Fruit fly (Drosophila melanogaster) whole organism, embryonic: ENCODE data around the gene Alg2.

ENCODE experiments used
- Bgb ChIP-seq: fragments of 200-800 bp; sonication (Bioruptor generic); IDR thresholded peaks from 2 replicates; pipeline ENCODE4 v1.3.6; 2022; ENCODE audit warnings: missing biosample characterization, missing genetic modification characterization; ENCODE audit not compliant: partially characterized antibody
- CG10959 ChIP-seq: fragments of 200-800 bp; sonication (Bioruptor generic); IDR thresholded peaks from 2 replicates; pipeline ENCODE4 v1.3.6; 2022; ENCODE audit warnings: missing biosample characterization, missing genetic modification characterization
- CG11247 ChIP-seq: fragments of 200-800 bp; sonication (Bioruptor generic); IDR thresholded peaks from 2 replicates; pipeline ENCODE4 v1.3.6; 2022; ENCODE audit warnings: missing biosample characterization, missing genetic modification characterization
- CG11398 ChIP-seq: fragments of 200-800 bp; sonication (Bioruptor generic); optimal IDR thresholded peaks from 2 replicates; lab custom pipeline; 2016; ENCODE audit warnings: missing biosample characterization, missing genetic modification characterization
- CG11723 ChIP-seq: fragments of 200-800 bp; sonication (Bioruptor generic); optimal IDR thresholded peaks from 2 replicates; lab custom pipeline; 2017; ENCODE audit warnings: missing biosample characterization, mild to moderate bottlenecking, missing genetic modification characterization
- CG13287 ChIP-seq: fragments of 200-800 bp; sonication (Bioruptor generic); IDR thresholded peaks from 2 replicates; pipeline ENCODE4 v1.3.6; 2022; ENCODE audit warnings: missing biosample characterization, missing genetic modification characterization; ENCODE audit not compliant: partially characterized antibody
- CG15601 ChIP-seq: fragments of 200-800 bp; sonication (Bioruptor generic); optimal IDR thresholded peaks from 3 replicates; lab custom pipeline; 2019; ENCODE audit warnings: missing biosample characterization, mild to moderate bottlenecking, missing genetic modification characterization, moderate library complexity
- CG1602 ChIP-seq: fragments of 200-800 bp; sonication (Bioruptor generic); optimal IDR thresholded peaks from 3 replicates; lab custom pipeline; 2016; ENCODE audit warnings: missing biosample characterization, missing genetic modification characterization
- CG17802 ChIP-seq: fragments of 200-800 bp; sonication (Bioruptor generic); optimal IDR thresholded peaks from 2 replicates; lab custom pipeline; 2018; ENCODE audit warnings: missing biosample characterization, mild to moderate bottlenecking, missing genetic modification characterization, moderate library complexity
- CG18476 ChIP-seq: fragments of 200-800 bp; sonication (Bioruptor generic); optimal IDR thresholded peaks from 2 replicates; lab custom pipeline; 2016; ENCODE audit warnings: missing biosample characterization, mild to moderate bottlenecking, missing genetic modification characterization
- CG18599 ChIP-seq: fragments of 200-800 bp; sonication (Bioruptor generic); optimal IDR thresholded peaks from 3 replicates; lab custom pipeline; 2017; ENCODE audit warnings: missing biosample characterization, missing genetic modification characterization, mild to moderate bottlenecking, moderate library complexity, missing genetic modification reagents
- CG30431 ChIP-seq: fragments of 200-800 bp; sonication (Bioruptor generic); optimal IDR thresholded peaks from 2 replicates; lab custom pipeline; 2017; ENCODE audit warnings: missing biosample characterization, missing genetic modification characterization
- CG3065 ChIP-seq: fragments of 200-800 bp; sonication (Bioruptor generic); optimal IDR thresholded peaks from 2 replicates; lab custom pipeline; 2016; ENCODE audit warnings: missing biosample characterization, missing genetic modification characterization
- CG34224 ChIP-seq: fragments of 200-800 bp; sonication (Bioruptor generic); IDR thresholded peaks from 3 replicates; pipeline ENCODE4 v1.3.6; 2022; ENCODE audit warnings: missing biosample characterization, missing genetic modification characterization; ENCODE audit not compliant: partially characterized antibody
- CG3726 ChIP-seq: fragments of 200-800 bp; sonication (Bioruptor generic); IDR thresholded peaks from 3 replicates; pipeline ENCODE4, ENCODE4 v1.3.6; 2022; ENCODE audit warnings: missing biosample characterization, missing genetic modification characterization
- CG6813 ChIP-seq: fragments of 200-800 bp; sonication (Bioruptor generic); optimal IDR thresholded peaks from 2 replicates; lab custom pipeline; 2017; ENCODE audit warnings: missing biosample characterization, missing genetic modification characterization, mild to moderate bottlenecking, moderate library complexity, missing genetic modification reagents
- CG9817 ChIP-seq: fragments of 200-800 bp; sonication (Bioruptor generic); optimal IDR thresholded peaks from 2 replicates; lab custom pipeline; 2018; ENCODE audit warnings: missing biosample characterization, mild to moderate bottlenecking, missing genetic modification characterization, moderate library complexity
- D19B ChIP-seq: fragments of 200-800 bp; sonication (Bioruptor generic); optimal IDR thresholded peaks from 2 replicates; lab custom pipeline; 2017; ENCODE audit warnings: missing biosample characterization, mild to moderate bottlenecking, missing genetic modification characterization
- Dad ChIP-seq: fragments of 200-800 bp; sonication (Bioruptor generic); optimal IDR thresholded peaks from 3 replicates; lab custom pipeline; 2016; ENCODE audit warnings: missing biosample characterization, missing genetic modification characterization
- Fer2 ChIP-seq: fragments of 200-800 bp; sonication (Bioruptor generic); optimal IDR thresholded peaks from 2 replicates; lab custom pipeline; 2018; ENCODE audit warnings: missing biosample characterization, mild to moderate bottlenecking, missing genetic modification characterization, moderate library complexity
- GATAe ChIP-seq: fragments of 200-800 bp; sonication (Bioruptor generic); conservative IDR thresholded peaks from 2 replicates; pipeline ENCODE4 v1.3.6; 2022; ENCODE audit warnings: missing biosample characterization, missing genetic modification characterization
- HHEX ChIP-seq: fragments of 200-800 bp; sonication (Bioruptor generic); optimal IDR thresholded peaks from 3 replicates; lab custom pipeline; 2017; ENCODE audit warnings: missing biosample characterization, mild to moderate bottlenecking, missing genetic modification characterization, missing genetic modification reagents
- HLH4C ChIP-seq: fragments of 200-800 bp; sonication (Bioruptor generic); IDR thresholded peaks from 3 replicates; pipeline ENCODE4 v1.3.6; 2022; ENCODE audit warnings: missing biosample characterization, missing genetic modification characterization; ENCODE audit not compliant: partially characterized antibody
- Hmx ChIP-seq: fragments of 200-800 bp; sonication (Bioruptor generic); optimal IDR thresholded peaks from 2 replicates; lab custom pipeline; 2016; ENCODE audit warnings: missing biosample characterization, missing genetic modification characterization
- Hr3 ChIP-seq: fragments of 200-800 bp; sonication (Bioruptor generic); optimal IDR thresholded peaks from 3 replicates; lab custom pipeline; 2016; ENCODE audit warnings: missing biosample characterization, missing genetic modification characterization
- TFAM ChIP-seq: fragments of 200-800 bp; sonication (Bioruptor generic); optimal IDR thresholded peaks from 2 replicates; lab custom pipeline; 2017; ENCODE audit warnings: missing biosample characterization, missing genetic modification characterization, inconsistent platforms
- ara ChIP-seq: fragments of 200-800 bp; sonication (Bioruptor generic); IDR thresholded peaks from 2 replicates; pipeline ENCODE4 v1.3.6; 2022; ENCODE audit warnings: missing biosample characterization, missing genetic modification characterization
- az2 ChIP-seq: fragments of 200-800 bp; sonication (Bioruptor generic); optimal IDR thresholded peaks from 3 replicates; lab custom pipeline; 2016; ENCODE audit warnings: missing biosample characterization, missing genetic modification characterization
- br ChIP-seq: fragments of >200 bp; optimal IDR thresholded peaks from 2 replicates; lab custom pipeline; 2017
- caup ChIP-seq: fragments of 200-800 bp; sonication (Bioruptor generic); optimal IDR thresholded peaks from 3 replicates; lab custom pipeline; 2017; ENCODE audit warnings: missing biosample characterization, mild to moderate bottlenecking, missing genetic modification characterization, moderate library complexity; ENCODE audit not compliant: severe bottlenecking
- chif ChIP-seq, 2 experiments: fragments of 200-800 bp; sonication (Bioruptor generic); optimal IDR thresholded peaks; 3 replicates each; lab custom pipeline; 2016; ENCODE audit warnings: missing biosample characterization in 2 of 2, missing genetic modification characterization in 2 of 2
- da ChIP-seq: fragments of 200-800 bp; sonication (Bioruptor generic); optimal IDR thresholded peaks from 2 replicates; lab custom pipeline; 2016; ENCODE audit warnings: missing biosample characterization, missing genetic modification characterization
- dati ChIP-seq: fragments of 200-800 bp; sonication (Bioruptor generic); IDR thresholded peaks from 2 replicates; pipeline ENCODE4 v1.3.6; 2022; ENCODE audit warnings: missing biosample characterization, missing genetic modification characterization
- ewg ChIP-seq: fragments of 200-800 bp; sonication (Bioruptor generic); optimal IDR thresholded peaks from 3 replicates; lab custom pipeline; 2017; ENCODE audit warnings: mild to moderate bottlenecking, missing biosample characterization, missing genetic modification reagents, missing genetic modification characterization
- fru ChIP-seq: fragments of >200 bp; optimal IDR thresholded peaks from 2 replicates; lab custom pipeline; 2017
- h ChIP-seq: fragments of >200 bp; optimal IDR thresholded peaks from 2 replicates; lab custom pipeline; 2017
- jigr1 ChIP-seq: fragments of 200-800 bp; sonication (Bioruptor generic); IDR thresholded peaks from 3 replicates; pipeline ENCODE4 v1.3.6; 2022; ENCODE audit warnings: missing biosample characterization, missing genetic modification characterization
- nerfin-2 ChIP-seq: fragments of 200-800 bp; sonication (Bioruptor generic); IDR thresholded peaks from 2 replicates; pipeline ENCODE4 v1.3.6; 2022; ENCODE audit warnings: missing biosample characterization, missing genetic modification characterization; ENCODE audit not compliant: partially characterized antibody
- p53 ChIP-seq: fragments of 200-800 bp; sonication (Bioruptor generic); optimal IDR thresholded peaks from 2 replicates; lab custom pipeline; 2016; ENCODE audit warnings: missing biosample characterization, missing genetic modification characterization
- pfk ChIP-seq: fragments of 200-800 bp; sonication (Bioruptor generic); optimal IDR thresholded peaks from 2 replicates; lab custom pipeline; 2018; ENCODE audit warnings: missing biosample characterization, mild to moderate bottlenecking, missing genetic modification characterization, moderate library complexity
- pros ChIP-seq: fragments of 200-800 bp; sonication (Bioruptor generic); optimal IDR thresholded peaks from 3 replicates; lab custom pipeline; 2019; ENCODE audit warnings: missing biosample characterization, mild to moderate bottlenecking, missing genetic modification characterization, moderate library complexity
- pzg ChIP-seq: fragments of 200-800 bp; sonication (Bioruptor generic); optimal IDR thresholded peaks from 3 replicates; lab custom pipeline; 2018; ENCODE audit warnings: missing biosample characterization, mild to moderate bottlenecking, missing genetic modification characterization, moderate library complexity
- salm ChIP-seq: fragments of 200-800 bp; sonication (Bioruptor generic); optimal IDR thresholded peaks from 2 replicates; lab custom pipeline; 2018; ENCODE audit warnings: missing biosample characterization, mild to moderate bottlenecking, missing genetic modification characterization
- scrt ChIP-seq: fragments of 200-800 bp; sonication (Bioruptor generic); optimal IDR thresholded peaks from 2 replicates; lab custom pipeline; 2018; ENCODE audit warnings: missing biosample characterization, mild to moderate bottlenecking, missing genetic modification characterization, moderate library complexity
- sd ChIP-seq: fragments of 200-800 bp; sonication (Bioruptor generic); optimal IDR thresholded peaks from 3 replicates; lab custom pipeline; 2018; ENCODE audit warnings: missing biosample characterization, mild to moderate bottlenecking, missing genetic modification characterization, moderate library complexity
- sim ChIP-seq: fragments of 200-800 bp; sonication (Bioruptor generic); IDR thresholded peaks from 2 replicates; pipeline ENCODE4 v1.3.6; 2022; ENCODE audit warnings: missing biosample characterization, missing genetic modification characterization
- slp2 ChIP-seq: fragments of 200-800 bp; sonication (Bioruptor generic); optimal IDR thresholded peaks from 2 replicates; lab custom pipeline; 2016; ENCODE audit warnings: missing biosample characterization, missing genetic modification characterization
- ssp ChIP-seq: fragments of 200-800 bp; sonication (Bioruptor generic); IDR thresholded peaks from 2 replicates; pipeline ENCODE4 v1.3.6; 2022; ENCODE audit warnings: missing biosample characterization, missing genetic modification characterization
- trh ChIP-seq: fragments of 200-800 bp; sonication (Bioruptor generic); optimal IDR thresholded peaks from 2 replicates; lab custom pipeline; 2016; ENCODE audit warnings: missing biosample characterization, missing genetic modification characterization
- wek ChIP-seq: fragments of 200-800 bp; sonication (Bioruptor generic); optimal IDR thresholded peaks from 3 replicates; lab custom pipeline; 2018; ENCODE audit warnings: missing biosample characterization, mild to moderate bottlenecking, missing genetic modification characterization, moderate library complexity
- zfh1 ChIP-seq: fragments of 200-800 bp; sonication (Bioruptor generic); IDR thresholded peaks from 3 replicates; pipeline ENCODE4 v1.3.6; 2022; ENCODE audit warnings: missing biosample characterization, missing genetic modification characterization

Gene Alg2

dm6 chr3L:3194059-3194458, 50.5 kb downstream of the Alg2 start (continued):
- TF ChIP-seq CG1602 (GFP tag; lab: Kevin White, UChicago) (peak; percentile 86), HHEX (peak; percentile 94), CG9817 (peak; percentile 82), ewg (GFP tag; lab: Kevin White, UChicago) (peak; percentile 94), HLH4C (no peak), da (GFP tag; lab: Kevin White, UChicago) (peak; percentile 13), dati (GFP tag; lab: Robert Waterston, UW) (peak; percentile 78; the same call in 1 of the 2 replicates), Hr3 (GFP tag; lab: Kevin White, UChicago) (peak; percentile 89), caup (GFP tag; lab: Kevin White, UChicago) (peak; percentile 94), p53 (GFP tag; lab: Kevin White, UChicago) (no peak), h (lab: Kevin White, UChicago) (no peak), trh (GFP tag; lab: Kevin White, UChicago) (peak; percentile 68), Bgb (GFP tag; lab: Robert Waterston, UW) (no peak), ara (GFP tag; lab: Robert Waterston, UW) (peak; percentile 93), az2 (GFP tag; lab: Kevin White, UChicago) (peak; percentile 91), slp2 (GFP tag; lab: Kevin White, UChicago) (peak; percentile 50), salm (tag; lab: Kevin White, UChicago) (peak; percentile 90), CG18476 (GFP tag; lab: Kevin White, UChicago) (peak; percentile 86), zfh1 (peak; percentile 95), Fer2 (tag; lab: Kevin White, UChicago) (peak; percentile 77), br (lab: Kevin White, UChicago) (no peak), CG3726 (GFP tag; lab: Robert Waterston, UW) (peak; percentile 90; the same call in 2 of the 3 replicates), sd (tag; lab: Kevin White, UChicago) (peak; percentile 79), CG18599 (GFP tag; lab: Kevin White, UChicago) (peak; percentile 96), CG11247 (GFP tag; lab: Robert Waterston, UW) (peak; percentile 92), CG13287 (GFP tag; lab: Robert Waterston, UW) (no peak), CG3065 (GFP tag; lab: Kevin White, UChicago) (peak; percentile 63), ssp (GFP tag; lab: Robert Waterston, UW) (peak; percentile 79), Hmx (GFP tag; lab: Kevin White, UChicago) (no peak), CG30431 (GFP tag; lab: Kevin White, UChicago) (peak; percentile 84), jigr1 (peak; percentile 90), CG11723 (GFP tag; lab: Kevin White, UChicago) (peak; percentile 83), Dad (GFP tag; lab: Kevin White, UChicago) (peak; percentile 58), TFAM (peak; percentile 75), D19B (GFP tag; lab: Kevin White, UChicago) (peak; percentile 79), sim (GFP tag; lab: Robert Waterston, UW) (peak; percentile 92), CG34224 (GFP tag; lab: Robert Waterston, UW) (no peak), CG6813 (GFP tag; lab: Kevin White, UChicago) (peak; percentile 94), CG11398 (peak; percentile 13), nerfin-2 (GFP tag; lab: Robert Waterston, UW) (no peak), CG15601 (tag; lab: Kevin White, UChicago) (peak; percentile 89), GATAe (GFP tag; lab: Robert Waterston, UW) (peak; percentile 43; the same call in 1 of the 2 replicates), wek (GFP tag; lab: Kevin White, UChicago) (peak; percentile 45), pfk (peak; percentile 2), fru (lab: Kevin White, UChicago) (no peak), scrt (GFP tag; lab: Kevin White, UChicago) (peak; percentile 87), CG10959 (peak; percentile 93), pzg (GFP tag; lab: Kevin White, UChicago) (peak; percentile 12), pros (GFP tag; lab: Kevin White, UChicago) (no peak), CG17802 (tag; lab: Kevin White, UChicago) (peak; percentile 78), chif (GFP tag; optimal IDR thresholded peaks at IDR 0.05; lab: Kevin White, UChicago) (peak; percentile 47 to 57)
